Worm (Caenorhabditis elegans) whole organism, L1 larva: ENCODE measurements around the gene secs-1.

ENCODE experiments used
- C04F5.9 ChIP-seq: sonication (generic microtip); optimal IDR thresholded peaks from 2 replicates; lab custom pipeline; 2016; ENCODE audit warnings: missing genetic modification characterization, missing compliant biosample characterization
- C34B4.2 ChIP-seq: sonication (generic microtip); optimal IDR thresholded peaks from 2 replicates; lab custom pipeline; 2017; ENCODE audit warnings: mild to moderate bottlenecking, missing genetic modification characterization, missing compliant biosample characterization
- F16B12.6 ChIP-seq: fragments of 150-350 bp; optimal IDR thresholded peaks from 2 replicates; lab custom pipeline; 2014; ENCODE audit warnings: missing biosample characterization, missing genetic modification characterization
- Y116A8C.19 ChIP-seq: sonication (generic microtip); optimal IDR thresholded peaks from 2 replicates; lab custom pipeline; 2016; ENCODE audit warnings: missing compliant biosample characterization, missing genetic modification characterization, borderline replicate concordance
- aha-1 ChIP-seq: fragments of 150-350 bp; optimal IDR thresholded peaks from 2 replicates; lab custom pipeline; 2014; ENCODE audit warnings: missing biosample characterization, missing genetic modification characterization
- aly-2 ChIP-seq: fragments of 150-350 bp; optimal IDR thresholded peaks from 2 replicates; lab custom pipeline; 2014; ENCODE audit warnings: missing biosample characterization, missing genetic modification characterization
- ama-1 ChIP-seq: fragments of 150-350 bp; optimal IDR thresholded peaks from 2 replicates; lab custom pipeline; 2014
- blmp-1 ChIP-seq: fragments of 150-350 bp; optimal IDR thresholded peaks from 2 replicates; lab custom pipeline; 2014; ENCODE audit warnings: missing biosample characterization, missing genetic modification characterization
- ceh-63 ChIP-seq: fragments of 200-800 bp; sonication (Bioruptor generic); optimal IDR thresholded peaks from 2 replicates; lab custom pipeline; 2018; ENCODE audit warnings: mild to moderate bottlenecking, missing genetic modification characterization, missing compliant biosample characterization
- ceh-8 ChIP-seq: fragments of 200-800 bp; sonication (Bioruptor generic); optimal IDR thresholded peaks from 2 replicates; lab custom pipeline; 2018; ENCODE audit warnings: mild to moderate bottlenecking, missing genetic modification characterization, moderate library complexity, missing compliant biosample characterization
- ceh-82 ChIP-seq, 3 experiments: fragments of 150-350 bp in 1 of 3; sonication (generic microtip) in 2 of 3; optimal IDR thresholded peaks; 2 replicates each; lab custom pipeline; 2014 to 2017; ENCODE audit warnings: missing biosample characterization in 3 of 3, missing genetic modification characterization in 3 of 3
- ceh-88 ChIP-seq: fragments of 200-800 bp; sonication (Bioruptor generic); IDR thresholded peaks from 2 replicates; pipeline ENCODE4 v1.3.6; 2022; ENCODE audit warnings: missing genetic modification characterization, missing compliant biosample characterization
- ceh-90 ChIP-seq: sonication (generic microtip); optimal IDR thresholded peaks from 2 replicates; lab custom pipeline; 2016; ENCODE audit warnings: missing genetic modification characterization, missing compliant biosample characterization
- ces-1 ChIP-seq: fragments of 150-350 bp; optimal IDR thresholded peaks from 2 replicates; lab custom pipeline; 2014; ENCODE audit warnings: missing biosample characterization, missing genetic modification reagents, missing genetic modification characterization
- dpl-1 ChIP-seq, 3 experiments: fragments of 150-350 bp in 2 of 3; sonication (generic microtip) in 1 of 3; optimal IDR thresholded peaks; 2 replicates each; lab custom pipeline; 2014 to 2017; ENCODE audit warnings: missing biosample characterization in 3 of 3, missing genetic modification characterization in 3 of 3, missing genetic modification reagents in 3 of 3
- dsc-1 ChIP-seq: sonication (generic microtip); optimal IDR thresholded peaks from 2 replicates; lab custom pipeline; 2016; ENCODE audit warnings: mild to moderate bottlenecking, missing genetic modification characterization, missing compliant biosample characterization
- efl-1 ChIP-seq, 4 experiments: fragments of 150-350 bp; optimal IDR thresholded peaks in 3 of 4; peaks in 1 of 4; 1 replicate in 1 of 4; 2 replicates in 3 of 4; lab custom pipeline; 2014; ENCODE audit warnings: missing biosample characterization in 2 of 4, missing genetic modification characterization in 2 of 4, missing genetic modification reagents in 2 of 4
- elt-2 ChIP-seq: sonication (generic microtip); optimal IDR thresholded peaks from 2 replicates; lab custom pipeline; 2016; ENCODE audit warnings: missing genetic modification characterization, mild to moderate bottlenecking, inconsistent platforms, missing compliant biosample characterization, missing genetic modification reagents
- fkh-8 ChIP-seq: sonication (generic microtip); optimal IDR thresholded peaks from 2 replicates; lab custom pipeline; 2016; ENCODE audit warnings: mild to moderate bottlenecking, missing genetic modification characterization, missing compliant biosample characterization
- jun-1 ChIP-seq: fragments of 150-350 bp; optimal IDR thresholded peaks from 2 replicates; lab custom pipeline; 2014; ENCODE audit warnings: missing biosample characterization, missing genetic modification reagents, missing genetic modification characterization
- lin-15B ChIP-seq: fragments of 150-350 bp; sonication (generic microtip); optimal IDR thresholded peaks from 3 replicates; lab custom pipeline; 2014; ENCODE audit warnings: missing biosample characterization, missing genetic modification characterization
- lin-35 ChIP-seq, 2 experiments: fragments of 150-350 bp; optimal IDR thresholded peaks; 2 replicates each; lab custom pipeline; 2014; ENCODE audit warnings: missing biosample characterization in 2 of 2, missing genetic modification characterization in 2 of 2, missing genetic modification reagents in 2 of 2
- lir-3 ChIP-seq: sonication (generic microtip); optimal IDR thresholded peaks from 2 replicates; lab custom pipeline; 2016; ENCODE audit warnings: mild to moderate bottlenecking, missing genetic modification characterization, moderate library complexity, missing compliant biosample characterization; ENCODE audit not compliant: poor library complexity
- mdl-1 ChIP-seq, 2 experiments: fragments of 150-350 bp; optimal IDR thresholded peaks; 2 replicates each; lab custom pipeline; 2014 to 2017; ENCODE audit warnings: missing biosample characterization in 2 of 2, missing genetic modification characterization in 2 of 2, inconsistent platforms in 1 of 2
- mef-2 ChIP-seq: fragments of 150-350 bp; optimal IDR thresholded peaks from 2 replicates; lab custom pipeline; 2014; ENCODE audit warnings: missing biosample characterization, missing genetic modification characterization
- nhr-11 ChIP-seq: fragments of 150-350 bp; optimal IDR thresholded peaks from 2 replicates; lab custom pipeline; 2014; ENCODE audit warnings: missing biosample characterization, missing genetic modification characterization
- nhr-19 ChIP-seq: fragments of 200-800 bp; sonication (Bioruptor generic); conservative IDR thresholded peaks from 2 replicates; pipeline ENCODE4 v1.3.6; 2022; ENCODE audit warnings: missing genetic modification characterization, missing compliant biosample characterization
- nhr-20 ChIP-seq: sonication (generic microtip); optimal IDR thresholded peaks from 2 replicates; lab custom pipeline; 2016; ENCODE audit warnings: mild to moderate bottlenecking, missing genetic modification characterization, missing compliant biosample characterization
- nhr-47 ChIP-seq: sonication (generic microtip); optimal IDR thresholded peaks from 2 replicates; lab custom pipeline; 2016; ENCODE audit warnings: mild to moderate bottlenecking, missing genetic modification characterization, moderate library complexity, missing compliant biosample characterization
- nhr-71 ChIP-seq: sonication (generic microtip); optimal IDR thresholded peaks from 2 replicates; lab custom pipeline; 2016; ENCODE audit warnings: mild to moderate bottlenecking, missing genetic modification characterization, moderate library complexity, missing compliant biosample characterization
- nhr-76 ChIP-seq: sonication (generic microtip); optimal IDR thresholded peaks from 2 replicates; lab custom pipeline; 2017; ENCODE audit warnings: missing biosample characterization, missing genetic modification characterization
- nhr-77 ChIP-seq: fragments of 150-350 bp; optimal IDR thresholded peaks from 2 replicates; lab custom pipeline; 2014; ENCODE audit warnings: missing biosample characterization, missing genetic modification characterization
- nhr-84 ChIP-seq: sonication (generic microtip); optimal IDR thresholded peaks from 2 replicates; lab custom pipeline; 2017; ENCODE audit warnings: missing biosample characterization, missing genetic modification characterization
- nhr-85 ChIP-seq: sonication (generic microtip); peaks from one replicate; lab custom pipeline; 2016; ENCODE audit warnings: missing genetic modification characterization, inconsistent platforms, missing compliant biosample characterization
- nhr-90 ChIP-seq: sonication (generic microtip); optimal IDR thresholded peaks from 2 replicates; lab custom pipeline; 2016; ENCODE audit warnings: mild to moderate bottlenecking, missing genetic modification characterization, missing compliant biosample characterization; ENCODE audit not compliant: poor library complexity
- pag-3 ChIP-seq: sonication (generic microtip); optimal IDR thresholded peaks from 2 replicates; lab custom pipeline; 2017; ENCODE audit warnings: missing genetic modification characterization, mild to moderate bottlenecking, missing compliant biosample characterization, antibody characterized with exemption, borderline replicate concordance; ENCODE audit not compliant: insufficient read depth
- pax-3 ChIP-seq: fragments of 200-800 bp; sonication (Bioruptor generic); optimal IDR thresholded peaks from 2 replicates; lab custom pipeline; 2018; ENCODE audit warnings: mild to moderate bottlenecking, missing genetic modification characterization, moderate library complexity, missing compliant biosample characterization
- pqm-1 ChIP-seq: sonication (generic microtip); optimal IDR thresholded peaks from 3 replicates; lab custom pipeline; 2017; ENCODE audit warnings: missing biosample characterization, missing genetic modification characterization
- rnt-1 ChIP-seq: sonication (generic microtip); optimal IDR thresholded peaks from 2 replicates; lab custom pipeline; 2016; ENCODE audit warnings: mild to moderate bottlenecking, missing genetic modification characterization, moderate library complexity, missing compliant biosample characterization
- snpc-4 ChIP-seq: fragments of 150-350 bp; optimal IDR thresholded peaks from 2 replicates; lab custom pipeline; 2014; ENCODE audit warnings: missing biosample characterization, missing genetic modification characterization
- snu-23 ChIP-seq: sonication (generic microtip); optimal IDR thresholded peaks from 2 replicates; lab custom pipeline; 2016; ENCODE audit warnings: missing genetic modification characterization, missing compliant biosample characterization
- sox-4 ChIP-seq: sonication (generic microtip); optimal IDR thresholded peaks from 2 replicates; lab custom pipeline; 2016; ENCODE audit warnings: missing genetic modification characterization, missing compliant biosample characterization
- sptf-1 ChIP-seq: fragments of 150-350 bp; optimal IDR thresholded peaks from 2 replicates; lab custom pipeline; 2014; ENCODE audit warnings: missing biosample characterization, missing genetic modification characterization
- unc-62 ChIP-seq: fragments of 150-350 bp; optimal IDR thresholded peaks from 2 replicates; lab custom pipeline; 2014; ENCODE audit warnings: missing biosample characterization, missing genetic modification reagents, missing genetic modification characterization
- zip-4 ChIP-seq: fragments of 200-800 bp; sonication (Bioruptor generic); optimal IDR thresholded peaks from 2 replicates; lab custom pipeline; 2018; ENCODE audit warnings: mild to moderate bottlenecking, missing genetic modification characterization, moderate library complexity, missing compliant biosample characterization
- ztf-11 ChIP-seq, 2 experiments: sonication (generic microtip); optimal IDR thresholded peaks; 2 replicates each; lab custom pipeline; 2016 to 2017; ENCODE audit warnings: missing genetic modification characterization in 2 of 2, missing biosample characterization in 1 of 2, missing compliant biosample characterization in 1 of 2
- ztf-4 ChIP-seq: fragments of 150-350 bp; optimal IDR thresholded peaks from 2 replicates; lab custom pipeline; 2014; ENCODE audit warnings: missing biosample characterization, missing genetic modification characterization

The secs-1 gene

ce11 chrV:10805934-10806333, 1.7 kb upstream of the secs-1 start, which contains the start of gene prp-38:
prp-38 (minus strand) TSS chrV:10806034.
- TF ChIP-seq ama-1 (lab: Kevin White, UChicago), result no peak
- no peak for TF ChIP-seq mef-2
- TF ChIP-seq efl-1 (optimal IDR thresholded peaks at IDR 0.05; lab: Kevin White, UChicago), result no peak
- TF ChIP-seq efl-1 (GFP tag; optimal IDR thresholded peaks at IDR 0.05 in 1 of 2; lab: Kevin White, UChicago), result no peak
- no peak for TF ChIP-seq snu-23 (GFP tag; lab: Kevin White, UChicago)
- TF ChIP-seq nhr-85, result no peak
- TF ChIP-seq dsc-1, result no peak
- TF ChIP-seq sox-4, result no peak
- no peak for TF ChIP-seq fkh-8
- TF ChIP-seq dpl-1 (GFP tag; optimal IDR thresholded peaks at IDR 0.05; lab: Kevin White, UChicago), result no peak
- no peak for TF ChIP-seq pqm-1 (tag; lab: Kevin White, UChicago)
- no peak for TF ChIP-seq rnt-1 (tag; lab: Kevin White, UChicago)
- TF ChIP-seq aly-2 (tag; lab: Kevin White, UChicago), result no peak
- TF ChIP-seq zip-4, result no peak
- TF ChIP-seq nhr-19, result no peak
- no peak for TF ChIP-seq mdl-1 (tag; optimal IDR thresholded peaks at IDR 0.05; lab: Kevin White, UChicago)
- TF ChIP-seq Y116A8C.19 (tag; lab: Kevin White, UChicago), result no peak
- TF ChIP-seq unc-62 (GFP tag; lab: Kevin White, UChicago), result no peak
- no peak for TF ChIP-seq pag-3 (tag; lab: Kevin White, UChicago)
- no peak for TF ChIP-seq C04F5.9 (tag; lab: Kevin White, UChicago)

- TF ChIP-seq pag-3 (tag; lab: Kevin White, UChicago) (no peak), Y116A8C.19 (tag; lab: Kevin White, UChicago) (no peak), ceh-90 (no peak), pqm-1 (tag; lab: Kevin White, UChicago) (peak; percentile 76), ztf-4 (tag; lab: Kevin White, UChicago) (no peak), ceh-88 (no peak), nhr-90 (tag; lab: Kevin White, UChicago) (peak; percentile 41), nhr-84 (tag; lab: Kevin White, UChicago) (no peak), nhr-76 (no peak), C34B4.2 (no peak), ces-1 (GFP tag; lab: Kevin White, UChicago) (no peak), nhr-71 (peak; percentile 47), lin-35 (GFP tag; optimal IDR thresholded peaks at IDR 0.05; lab: Kevin White, UChicago) (peak in 1 of 2 experiments; percentile 12), ceh-82 (tag; optimal IDR thresholded peaks at IDR 0.05; lab: Kevin White, UChicago) (no peak), nhr-20 (tag; lab: Kevin White, UChicago) (peak; percentile 10), dpl-1 (GFP tag; optimal IDR thresholded peaks at IDR 0.05; lab: Kevin White, UChicago) (no peak), ceh-63 (GFP tag; lab: Kevin White, UChicago) (no peak), nhr-19 (no peak), C04F5.9 (tag; lab: Kevin White, UChicago) (no peak), pax-3 (tag; lab: Kevin White, UChicago) (no peak), snpc-4 (no peak), aha-1 (no peak), lin-15B (tag; lab: Kevin White, UChicago) (no peak), lir-3 (tag; lab: Kevin White, UChicago) (no peak), F16B12.6 (tag; lab: Kevin White, UChicago) (no peak), elt-2 (tag; lab: Kevin White, UChicago) (peak; percentile 98)
Observed at ce11 chrV:10802060-10802459, 2.2 kb downstream of the secs-1 start.

- TF ChIP-seq nhr-47 (tag; lab: Kevin White, UChicago), result no peak
- TF ChIP-seq elt-2 (tag; lab: Kevin White, UChicago), result peak; percentile 94
- peak in 1 of 2 experiments; percentile 15 for TF ChIP-seq mdl-1 (tag; optimal IDR thresholded peaks at IDR 0.05; lab: Kevin White, UChicago)
- peak; percentile 0 for TF ChIP-seq nhr-20 (tag; lab: Kevin White, UChicago)
- TF ChIP-seq pqm-1 (tag; lab: Kevin White, UChicago), result peak; percentile 59
- TF ChIP-seq jun-1 (tag; lab: Kevin White, UChicago), result no peak
- TF ChIP-seq nhr-11 (tag; lab: Kevin White, UChicago), result no peak
- peak; percentile 25 for TF ChIP-seq nhr-71
- TF ChIP-seq blmp-1 (tag; lab: Kevin White, UChicago), result no peak
- no peak for TF ChIP-seq efl-1 (optimal IDR thresholded peaks at IDR 0.05; lab: Kevin White, UChicago)
- peak in 1 of 2 experiments; percentile 75 for TF ChIP-seq efl-1 (GFP tag; optimal IDR thresholded peaks at IDR 0.05 in 1 of 2; lab: Kevin White, UChicago)
- no peak for TF ChIP-seq mef-2
- no peak for TF ChIP-seq nhr-85
- no peak for TF ChIP-seq ztf-11 (tag; optimal IDR thresholded peaks at IDR 0.05; lab: Kevin White, UChicago)
- no peak for TF ChIP-seq Y116A8C.19 (tag; lab: Kevin White, UChicago)
- TF ChIP-seq snpc-4, result no peak
- TF ChIP-seq dpl-1 (GFP tag; optimal IDR thresholded peaks at IDR 0.05; lab: Kevin White, UChicago), result no peak
- TF ChIP-seq sox-4, result no peak
- TF ChIP-seq nhr-77 (tag; lab: Kevin White, UChicago), result no peak
- peak; percentile 12 for TF ChIP-seq nhr-90 (tag; lab: Kevin White, UChicago)
- no peak for TF ChIP-seq ceh-8 (GFP tag; lab: Kevin White, UChicago)
- peak in 1 of 2 experiments; percentile 28 for TF ChIP-seq lin-35 (GFP tag; optimal IDR thresholded peaks at IDR 0.05; lab: Kevin White, UChicago)
- no peak for TF ChIP-seq sptf-1 (tag; lab: Kevin White, UChicago)
Observed at ce11 chrV:10801154-10801553, 3.1 kb downstream of the secs-1 start, which contains the start of gene D1054.18. D1054.18 (minus strand) TSS chrV:10801198.
